Fruit fly (Drosophila melanogaster) whole organism, pupa: Measurements from ENCODE around the gene Vm26Ac.

Experiments used
- CG10348 ChIP-seq: fragments of 200-800 bp; sonication (Bioruptor generic); IDR thresholded peaks from 2 replicates; pipeline ENCODE4 v1.3.6; 2022; ENCODE audit warnings: missing biosample characterization, missing genetic modification characterization
- CG12605 ChIP-seq: fragments of 200-800 bp; sonication (Bioruptor generic); IDR thresholded peaks from 2 replicates; pipeline ENCODE4 v1.3.6; 2022; ENCODE audit warnings: missing biosample characterization, missing genetic modification characterization
- CG17806 ChIP-seq: fragments of 200-800 bp; sonication (Bioruptor generic); optimal IDR thresholded peaks from 2 replicates; lab custom pipeline; 2018; ENCODE audit warnings: missing biosample characterization, mild to moderate bottlenecking, missing genetic modification characterization, moderate library complexity
- CG34367 ChIP-seq: fragments of 200-800 bp; sonication (Bioruptor generic); optimal IDR thresholded peaks from 2 replicates; lab custom pipeline; 2018; ENCODE audit warnings: missing biosample characterization, mild to moderate bottlenecking, missing genetic modification characterization
- CG9948 ChIP-seq: fragments of 200-800 bp; sonication (Bioruptor generic); optimal IDR thresholded peaks from 2 replicates; lab custom pipeline; 2018; ENCODE audit warnings: missing biosample characterization, mild to moderate bottlenecking, missing genetic modification characterization, moderate library complexity
- D1 ChIP-seq: fragments of 200-800 bp; sonication (Bioruptor generic); optimal IDR thresholded peaks from 2 replicates; lab custom pipeline; 2018; ENCODE audit warnings: missing biosample characterization, mild to moderate bottlenecking, missing genetic modification characterization, moderate library complexity
- EcR ChIP-seq: fragments of 200-800 bp; sonication (Bioruptor generic); optimal IDR thresholded peaks from 3 replicates; lab custom pipeline; 2019; ENCODE audit warnings: missing biosample characterization, missing genetic modification characterization, mild to moderate bottlenecking, moderate library complexity, missing genetic modification reagents
- gl ChIP-seq: fragments of 200-800 bp; sonication (Bioruptor generic); optimal IDR thresholded peaks from 2 replicates; lab custom pipeline; 2018; ENCODE audit warnings: missing biosample characterization, mild to moderate bottlenecking, missing genetic modification characterization

DNA sequence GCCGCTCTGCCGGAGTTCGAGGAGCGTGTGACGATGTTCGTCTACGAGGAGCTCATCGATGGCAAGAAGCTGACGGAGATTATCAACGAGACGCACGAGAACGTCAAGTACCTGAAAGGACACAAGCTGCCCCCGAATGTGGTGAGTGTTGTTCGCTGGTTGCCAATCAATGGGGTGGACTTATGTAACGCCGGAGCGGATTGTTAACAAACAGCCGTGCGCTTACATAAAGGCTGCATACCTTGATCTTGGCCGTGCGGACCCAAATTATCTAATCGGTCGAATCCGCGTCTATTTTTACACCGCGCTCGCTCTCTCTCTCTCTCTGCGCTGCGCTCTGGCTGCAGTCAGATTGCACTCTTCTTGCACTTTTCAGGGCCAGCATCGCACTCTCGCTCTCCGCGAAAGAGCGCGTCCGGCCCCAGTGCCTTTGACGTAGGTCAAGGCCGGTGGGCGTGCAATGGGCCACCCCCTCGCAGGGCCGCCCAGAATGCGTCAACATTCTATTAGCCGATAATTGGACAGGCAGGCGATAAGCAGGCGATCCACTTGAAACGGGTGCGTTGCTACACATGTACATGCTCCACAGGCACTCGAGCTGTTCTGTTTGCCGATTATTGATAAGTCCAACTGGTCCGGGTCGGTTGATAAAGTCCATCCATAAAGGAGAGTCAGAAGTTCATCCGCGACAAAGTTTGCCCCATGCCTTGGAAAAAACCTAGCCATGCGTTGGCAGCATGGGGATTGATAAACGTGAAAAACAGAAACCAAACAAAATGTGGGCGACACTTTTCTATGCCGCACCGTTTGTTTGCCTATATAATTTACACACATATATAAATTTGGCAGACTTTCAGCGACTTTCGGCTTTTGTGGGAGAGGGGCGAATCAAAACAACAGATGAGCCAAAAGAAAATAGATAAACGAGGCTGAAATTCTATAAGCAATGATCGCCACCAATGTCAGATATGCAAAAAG lies 13.8 kb downstream of the Vm26Ac start:
- TF ChIP-seq EcR (peak; percentile 89), gl (tag; lab: Kevin White, UChicago) (no peak), CG34367 (tag; lab: Kevin White, UChicago) (no peak), CG17806 (no peak), CG12605 (GFP tag; lab: Robert Waterston, UW) (peak; percentile 65; the same call in 1 of the 2 replicates), D1 (tag; lab: Kevin White, UChicago) (no peak), CG9948 (no peak), CG10348 (no peak)
